Fruit fly (Drosophila melanogaster): ENCODE results near the gene CG7968.

CG7968 gene

dm6 chr2L:13876698-13877097 lies 27.5 kb downstream of the CG7968 start (continued):
- TF ChIP-seq CG17385 (GFP tag; optimal IDR thresholded peaks at IDR 0.05): peak; percentile 12
- peak; percentile 73 for TF ChIP-seq CG11504 (tag; optimal IDR thresholded peaks at IDR 0.05)
- TF ChIP-seq Lim3 (GFP tag; IDR thresholded peaks at IDR 0.05): no peak
- TF ChIP-seq ATbp (GFP tag; optimal IDR thresholded peaks at IDR 0.05): peak; percentile 42
- no peak for TF ChIP-seq CG6175 (GFP tag; IDR thresholded peaks at IDR 0.05)
- peak in 1 of 2 experiments; percentile 66 for TF ChIP-seq bsh (GFP tag; optimal IDR thresholded peaks at IDR 0.05)
- no peak for TF ChIP-seq lbe (GFP tag; optimal IDR thresholded peaks at IDR 0.05)
- TF ChIP-seq chif (GFP tag; optimal IDR thresholded peaks at IDR 0.05): peak in 1 of 2 experiments; percentile 3
- no peak for TF ChIP-seq cas (GFP tag; IDR thresholded peaks at IDR 0.05)
- no peak for TF ChIP-seq Dfd (GFP tag; optimal IDR thresholded peaks at IDR 0.05)
- no peak for TF ChIP-seq stc (GFP tag; IDR thresholded peaks at IDR 0.05)
- TF ChIP-seq CG18619 (GFP tag; optimal IDR thresholded peaks at IDR 0.05): peak; percentile 20
- peak; percentile 57 for TF ChIP-seq CG10979 (tag; optimal IDR thresholded peaks at IDR 0.05)
- TF ChIP-seq gsb (GFP tag; IDR thresholded peaks at IDR 0.05): no peak
- TF ChIP-seq CG6254 (GFP tag; optimal IDR thresholded peaks at IDR 0.05): peak; percentile 36
- no peak for TF ChIP-seq CG13287 (GFP tag; IDR thresholded peaks at IDR 0.05; ENCODE audit: partially characterized antibody)
- no peak for TF ChIP-seq fd64A (GFP tag; optimal IDR thresholded peaks at IDR 0.05)
- TF ChIP-seq CG7987 (GFP tag; optimal IDR thresholded peaks at IDR 0.05): no peak
- no peak for TF ChIP-seq ro (GFP tag; IDR thresholded peaks at IDR 0.05)

DNA sequence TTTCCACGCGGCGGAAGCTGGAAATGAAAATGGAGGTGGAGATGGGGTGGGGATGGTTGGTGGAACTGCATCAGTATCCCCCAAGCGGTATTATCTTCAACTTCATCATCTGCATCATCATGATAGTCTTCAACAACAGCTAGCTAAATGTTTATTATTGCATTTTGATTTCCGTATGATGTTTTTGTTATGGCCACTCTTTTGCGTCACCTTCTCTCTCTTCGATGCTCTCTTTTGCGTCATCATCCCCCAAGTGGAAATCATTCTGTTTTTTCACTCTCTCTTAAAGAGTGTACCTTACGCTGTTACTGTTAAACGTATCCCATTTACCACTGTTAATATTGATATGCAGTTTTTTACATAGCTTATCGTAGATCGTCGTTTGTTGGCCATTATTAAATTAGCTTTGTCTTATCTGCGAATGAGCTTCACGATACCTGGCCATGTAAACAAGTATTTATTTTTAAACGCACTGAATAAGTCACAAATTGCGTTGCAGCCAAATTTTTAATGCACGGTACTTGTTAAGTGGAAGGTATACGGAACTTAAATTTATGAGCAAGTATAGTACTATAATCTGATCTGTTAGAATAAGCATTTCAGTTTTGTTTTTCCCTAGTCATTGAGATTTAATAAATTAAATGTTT lies 28.9 kb downstream of the CG7968 start:
- TF ChIP-seq Pdp1 (GFP tag; optimal IDR thresholded peaks at IDR 0.05) (peak in 1 of 2 experiments; percentile 3), fd102C (GFP tag; optimal IDR thresholded peaks at IDR 0.05) (no peak), CG30020 (tag; optimal IDR thresholded peaks at IDR 0.05) (no peak), Trl (optimal IDR thresholded peaks at IDR 0.05) (peak; percentile 87 to 90), Trl (GFP tag; optimal IDR thresholded peaks at IDR 0.05) (no peak), abd-A (tag; optimal IDR thresholded peaks at IDR 0.05) (peak; percentile 9), zen2 (GFP tag; IDR thresholded peaks at IDR 0.05; ENCODE audit: partially characterized antibody) (no peak), CG6765 (GFP tag; optimal IDR thresholded peaks at IDR 0.05) (no peak), CG11695 (GFP tag; IDR thresholded peaks at IDR 0.05) (no peak), CG6689 (GFP tag; IDR thresholded peaks at IDR 0.05) (peak; percentile 19; the same call in 1 of the 2 replicates), Sox102F (GFP tag; optimal IDR thresholded peaks at IDR 0.05) (no peak), ttk (GFP tag; IDR thresholded peaks at IDR 0.05) (0 out of 2 replicates have a peak, but pooled peaks have one; percentile 16), yki (optimal IDR thresholded peaks at IDR 0.05) (peak; percentile 25), tx (GFP tag; optimal IDR thresholded peaks at IDR 0.05) (no peak), sim (GFP tag; IDR thresholded peaks at IDR 0.05) (no peak), chm (GFP tag; IDR thresholded peaks at IDR 0.05) (peak; percentile 35; the same call in 1 of the 2 replicates), Nf-YA (GFP tag; IDR thresholded peaks at IDR 0.05) (no peak), trh (GFP tag; optimal IDR thresholded peaks at IDR 0.05) (no peak), Vsx1 (GFP tag; optimal IDR thresholded peaks at IDR 0.05) (peak; percentile 21), cas (GFP tag; IDR thresholded peaks at IDR 0.05) (no peak), CG1529 (GFP tag; optimal IDR thresholded peaks at IDR 0.05) (no peak), CG3163 (GFP tag; optimal IDR thresholded peaks at IDR 0.05) (peak; percentile 95), Bgb (GFP tag; IDR thresholded peaks at IDR 0.05; ENCODE audit: partially characterized antibody) (no peak), CG17186 (GFP tag; optimal IDR thresholded peaks at IDR 0.05) (no peak), CG16779 (GFP tag; IDR thresholded peaks at IDR 0.05) (no peak), chinmo (GFP tag; IDR thresholded peaks at IDR 0.05; ENCODE audit: partially characterized antibody) (0 out of 4 replicates have a peak, but pooled peaks have one; percentile 59), Eip74EF (GFP tag; optimal IDR thresholded peaks at IDR 0.05) (peak in 1 of 2 experiments; percentile 13), eve (GFP tag; optimal IDR thresholded peaks at IDR 0.05) (peak in 1 of 2 experiments; percentile 34), bsh (GFP tag; optimal IDR thresholded peaks at IDR 0.05) (no peak), toy (GFP tag; IDR thresholded peaks at IDR 0.05) (no peak), gcm2 (GFP tag; optimal IDR thresholded peaks at IDR 0.05) (no peak), Ravus (GFP tag; IDR thresholded peaks at IDR 0.05) (no peak)
